Fruit fly (Drosophila melanogaster) whole organism, embryonic: Measurements from ENCODE around the gene PK1-R.

Source experiments
- BEAF-32 ChIP-seq: fragments of 200-800 bp; sonication (Bioruptor generic); optimal IDR thresholded peaks from 3 replicates; lab custom pipeline; 2017; ENCODE audit warnings: missing biosample characterization, missing genetic modification characterization, mild to moderate bottlenecking, moderate library complexity, missing genetic modification reagents
- Blimp-1 ChIP-seq: fragments of 200-800 bp; sonication (Bioruptor generic); optimal IDR thresholded peaks from 3 replicates; lab custom pipeline; 2018; ENCODE audit warnings: missing biosample characterization, missing genetic modification characterization, mild to moderate bottlenecking, moderate library complexity, missing genetic modification reagents
- C15 ChIP-seq: fragments of 200-800 bp; sonication (Bioruptor generic); IDR thresholded peaks from 3 replicates; pipeline ENCODE4 v1.3.6; 2022; ENCODE audit warnings: missing biosample characterization, missing genetic modification characterization
- CG10979 ChIP-seq: fragments of 200-800 bp; sonication (Bioruptor generic); optimal IDR thresholded peaks from 2 replicates; lab custom pipeline; 2018; ENCODE audit warnings: missing biosample characterization, mild to moderate bottlenecking, missing genetic modification characterization, moderate library complexity
- CG11456 ChIP-seq: fragments of 200-800 bp; sonication (Bioruptor generic); IDR thresholded peaks from 3 replicates; pipeline ENCODE4 v1.3.6; 2022; ENCODE audit warnings: missing biosample characterization, missing genetic modification characterization
- CG12769 ChIP-seq: fragments of 200-800 bp; sonication (Bioruptor generic); optimal IDR thresholded peaks from 2 replicates; lab custom pipeline; 2019; ENCODE audit warnings: missing biosample characterization, mild to moderate bottlenecking, missing genetic modification characterization, moderate library complexity
- CG13287 ChIP-seq: fragments of 200-800 bp; sonication (Bioruptor generic); IDR thresholded peaks from 2 replicates; pipeline ENCODE4 v1.3.6; 2022; ENCODE audit warnings: missing biosample characterization, missing genetic modification characterization; ENCODE audit not compliant: partially characterized antibody
- CG14014 ChIP-seq: fragments of 200-800 bp; sonication (Bioruptor generic); IDR thresholded peaks from 2 replicates; pipeline ENCODE4 v1.3.6; 2022; ENCODE audit warnings: missing biosample characterization, missing genetic modification characterization
- CG15269 ChIP-seq: fragments of 200-800 bp; sonication (Bioruptor generic); optimal IDR thresholded peaks from 2 replicates; lab custom pipeline; 2018; ENCODE audit warnings: missing biosample characterization, mild to moderate bottlenecking, missing genetic modification characterization, moderate library complexity
- CG18619 ChIP-seq: fragments of 200-800 bp; sonication (Bioruptor generic); optimal IDR thresholded peaks from 3 replicates; lab custom pipeline; 2017; ENCODE audit warnings: missing biosample characterization, mild to moderate bottlenecking, missing genetic modification characterization
- CG2120 ChIP-seq: fragments of 200-800 bp; sonication (Bioruptor generic); optimal IDR thresholded peaks from 3 replicates; lab custom pipeline; 2016; ENCODE audit warnings: missing biosample characterization, missing genetic modification characterization
- CG2199 ChIP-seq: fragments of 200-800 bp; sonication (Bioruptor generic); IDR thresholded peaks from 3 replicates; pipeline ENCODE4 v1.3.6; 2022; ENCODE audit warnings: missing biosample characterization, missing genetic modification characterization
- CG2678 ChIP-seq: fragments of 200-800 bp; sonication (Bioruptor generic); optimal IDR thresholded peaks from 3 replicates; lab custom pipeline; 2019; ENCODE audit warnings: missing biosample characterization, mild to moderate bottlenecking, missing genetic modification characterization, moderate library complexity
- CG2875 ChIP-seq: fragments of 200-800 bp; sonication (Bioruptor generic); optimal IDR thresholded peaks from 2 replicates; lab custom pipeline; 2017; ENCODE audit warnings: missing biosample characterization, mild to moderate bottlenecking, missing genetic modification characterization, missing genetic modification reagents
- CG30403 ChIP-seq: fragments of 200-800 bp; sonication (Bioruptor generic); optimal IDR thresholded peaks from 3 replicates; lab custom pipeline; 2016; ENCODE audit warnings: missing biosample characterization, missing genetic modification characterization
- CG30431 ChIP-seq: fragments of 200-800 bp; sonication (Bioruptor generic); optimal IDR thresholded peaks from 2 replicates; lab custom pipeline; 2017; ENCODE audit warnings: missing biosample characterization, missing genetic modification characterization
- CG3163 ChIP-seq: fragments of 200-800 bp; sonication (Bioruptor generic); optimal IDR thresholded peaks from 3 replicates; lab custom pipeline; 2016; ENCODE audit warnings: missing biosample characterization, missing genetic modification characterization
- CG32532 ChIP-seq: fragments of 200-800 bp; sonication (Bioruptor generic); IDR thresholded peaks from 2 replicates; pipeline ENCODE4 v1.3.6; 2022; ENCODE audit warnings: missing biosample characterization, missing genetic modification characterization
- CG7963 ChIP-seq: fragments of 200-800 bp; sonication (Bioruptor generic); IDR thresholded peaks from 3 replicates; pipeline ENCODE4 v1.3.6; 2022; ENCODE audit warnings: missing biosample characterization, missing genetic modification characterization; ENCODE audit not compliant: partially characterized antibody
- CG9932 ChIP-seq: fragments of 200-800 bp; sonication (Bioruptor generic); IDR thresholded peaks from 2 replicates; pipeline ENCODE4 v1.3.6; 2022; ENCODE audit warnings: missing biosample characterization, missing genetic modification characterization
- Dip2 ChIP-seq: fragments of 200-800 bp; sonication (Bioruptor generic); IDR thresholded peaks from 2 replicates; pipeline ENCODE4 v1.3.6; 2022; ENCODE audit warnings: missing biosample characterization, missing genetic modification characterization
- E2f2 ChIP-seq: fragments of 200-800 bp; sonication (Bioruptor generic); IDR thresholded peaks from 2 replicates; pipeline ENCODE4 v1.3.6; 2022; ENCODE audit warnings: missing biosample characterization, missing genetic modification characterization
- ERR ChIP-seq: fragments of 200-800 bp; sonication (Bioruptor generic); optimal IDR thresholded peaks from 2 replicates; lab custom pipeline; 2016; ENCODE audit warnings: missing biosample characterization, missing genetic modification characterization
- GATAe ChIP-seq: fragments of 200-800 bp; sonication (Bioruptor generic); conservative IDR thresholded peaks from 2 replicates; pipeline ENCODE4 v1.3.6; 2022; ENCODE audit warnings: missing biosample characterization, missing genetic modification characterization
- Hey ChIP-seq: fragments of 200-800 bp; sonication (Bioruptor generic); optimal IDR thresholded peaks from 3 replicates; lab custom pipeline; 2018; ENCODE audit warnings: missing biosample characterization, mild to moderate bottlenecking, missing genetic modification characterization
- Hr78 ChIP-seq, 2 experiments: fragments of 200-800 bp in 1 of 2; fragments of >200 bp in 1 of 2; sonication (Bioruptor generic) in 1 of 2; optimal IDR thresholded peaks; 2 replicates each; lab custom pipeline; 2017 to 2019; ENCODE audit warnings: missing biosample characterization in 2 of 2, missing genetic modification characterization in 2 of 2, mild to moderate bottlenecking in 1 of 2, moderate library complexity in 1 of 2
- Med ChIP-seq: fragments of 200-800 bp; sonication (Bioruptor generic); peaks from one replicate; lab custom pipeline; 2016; ENCODE audit warnings: missing biosample characterization, missing genetic modification characterization, mild to moderate bottlenecking, inconsistent platforms, moderate library complexity
- Scr ChIP-seq: fragments of 200-800 bp; sonication (Bioruptor generic); IDR thresholded peaks from 2 replicates; pipeline ENCODE4 v1.3.6; 2022; ENCODE audit warnings: missing biosample characterization, missing genetic modification characterization; ENCODE audit not compliant: partially characterized antibody
- Spps ChIP-seq: fragments of 200-800 bp; sonication (Bioruptor generic); optimal IDR thresholded peaks from 2 replicates; lab custom pipeline; 2018; ENCODE audit warnings: missing biosample characterization, mild to moderate bottlenecking, missing genetic modification characterization
- Sry-β ChIP-seq: fragments of 200-800 bp; sonication (Bioruptor generic); optimal IDR thresholded peaks from 2 replicates; lab custom pipeline; 2018; ENCODE audit warnings: missing biosample characterization, mild to moderate bottlenecking, missing genetic modification characterization, moderate library complexity
- Taf1 ChIP-seq: fragments of 200-800 bp; sonication (Bioruptor generic); IDR thresholded peaks from 2 replicates; pipeline ENCODE4 v1.3.6; 2022; ENCODE audit warnings: missing biosample characterization, missing genetic modification characterization
- Vsx1 ChIP-seq: fragments of 200-800 bp; sonication (Bioruptor generic); optimal IDR thresholded peaks from 2 replicates; lab custom pipeline; 2017; ENCODE audit warnings: missing biosample characterization, mild to moderate bottlenecking, missing genetic modification characterization, missing genetic modification reagents
- al ChIP-seq: fragments of 200-800 bp; sonication (Bioruptor generic); IDR thresholded peaks from 2 replicates; pipeline ENCODE4 v1.3.6; 2022; ENCODE audit warnings: missing biosample characterization, missing genetic modification characterization
- ara ChIP-seq: fragments of 200-800 bp; sonication (Bioruptor generic); IDR thresholded peaks from 2 replicates; pipeline ENCODE4 v1.3.6; 2022; ENCODE audit warnings: missing biosample characterization, missing genetic modification characterization
- dysf ChIP-seq: fragments of 200-800 bp; sonication (Bioruptor generic); IDR thresholded peaks from 3 replicates; pipeline ENCODE4 v1.3.6; 2022; ENCODE audit warnings: missing biosample characterization, missing genetic modification characterization
- eve ChIP-seq, 2 experiments: fragments of >200 bp; optimal IDR thresholded peaks; 2 replicates each; lab custom pipeline; 2017; ENCODE audit warnings: missing biosample characterization in 2 of 2, missing genetic modification characterization in 2 of 2
- grn ChIP-seq: fragments of 200-800 bp; sonication (Bioruptor generic); optimal IDR thresholded peaks from 3 replicates; lab custom pipeline; 2017; ENCODE audit warnings: missing biosample characterization, missing genetic modification characterization
- kay ChIP-seq: fragments of 200-800 bp; sonication (Bioruptor generic); optimal IDR thresholded peaks from 2 replicates; lab custom pipeline; 2016; ENCODE audit warnings: missing biosample characterization, missing genetic modification characterization
- lov ChIP-seq, 2 experiments: fragments of 200-800 bp in 1 of 2; fragments of >200 bp in 1 of 2; sonication (Bioruptor generic) in 1 of 2; IDR thresholded peaks in 1 of 2; optimal IDR thresholded peaks in 1 of 2; 2 replicates in 1 of 2; 3 replicates in 1 of 2; pipeline versions ENCODE4 v1.3.6 to Lab custom; 2017 to 2022; ENCODE audit warnings: missing biosample characterization in 1 of 2, missing genetic modification characterization in 1 of 2
- mirr ChIP-seq: fragments of 200-800 bp; sonication (Bioruptor generic); optimal IDR thresholded peaks from 3 replicates; lab custom pipeline; 2018; ENCODE audit warnings: missing biosample characterization, mild to moderate bottlenecking, missing genetic modification characterization
- p53 ChIP-seq: fragments of 200-800 bp; sonication (Bioruptor generic); optimal IDR thresholded peaks from 2 replicates; lab custom pipeline; 2016; ENCODE audit warnings: missing biosample characterization, missing genetic modification characterization
- psq ChIP-seq: fragments of 200-800 bp; sonication (Bioruptor generic); optimal IDR thresholded peaks from 2 replicates; lab custom pipeline; 2017; ENCODE audit warnings: missing biosample characterization, missing genetic modification characterization
- ranshi ChIP-seq: fragments of 200-800 bp; sonication (Bioruptor generic); IDR thresholded peaks from 2 replicates; pipeline ENCODE4 v1.3.6; 2022; ENCODE audit warnings: missing biosample characterization, missing genetic modification characterization
- sens ChIP-seq: fragments of 200-800 bp; sonication (Bioruptor generic); peaks from one replicate; lab custom pipeline; 2016; ENCODE audit warnings: missing biosample characterization, missing genetic modification characterization
- seq ChIP-seq: fragments of 200-800 bp; sonication (Bioruptor generic); IDR thresholded peaks from 2 replicates; pipeline ENCODE4 v1.3.6; 2022; ENCODE audit warnings: missing biosample characterization, missing genetic modification characterization
- sqz ChIP-seq: fragments of 200-800 bp; sonication (Bioruptor generic); optimal IDR thresholded peaks from 3 replicates; lab custom pipeline; 2018; ENCODE audit warnings: missing biosample characterization, mild to moderate bottlenecking, missing genetic modification characterization

The PK1-R gene

dm6 chr3R:14059703-14060300 lies 43.1 kb downstream of the PK1-R start:
- no peak for TF ChIP-seq Spps
- peak; percentile 32 for TF ChIP-seq Med (GFP tag; lab: Kevin White, UChicago)
- peak; percentile 25 for TF ChIP-seq sens (GFP tag; lab: Kevin White, UChicago)

dm6 chr3R:14058531-14059431 lies 44.1 kb downstream of the PK1-R start:
- TF ChIP-seq CG7963 (GFP tag; lab: Robert Waterston, UW) (no peak), ERR (peak; percentile 16), ara (GFP tag; lab: Robert Waterston, UW) (no peak), Taf1 (no peak), lov (optimal IDR thresholded peaks at IDR 0.05; lab: Kevin White, UChicago) (no peak), lov (GFP tag; IDR thresholded peaks at IDR 0.05; lab: Robert Waterston, UW) (no peak), CG9932 (GFP tag; lab: Robert Waterston, UW) (no peak), Sry-β (GFP tag; lab: Kevin White, UChicago) (no peak), GATAe (GFP tag; lab: Robert Waterston, UW) (peak; percentile 29), CG10979 (no peak), CG2875 (GFP tag; lab: Kevin White, UChicago) (no peak), seq (no peak), dysf (GFP tag; lab: Robert Waterston, UW) (no peak), CG3163 (peak; percentile 45), Hr78 (GFP tag; optimal IDR thresholded peaks at IDR 0.05; lab: Kevin White, UChicago) (peak in 1 of 2 experiments; percentile 10), CG13287 (no peak), CG2120 (peak; percentile 26), Scr (GFP tag; lab: Robert Waterston, UW) (no peak), Vsx1 (GFP tag; lab: Kevin White, UChicago) (peak; percentile 24), al (no peak), psq (GFP tag; lab: Kevin White, UChicago) (no peak), C15 (GFP tag; lab: Robert Waterston, UW) (no peak), CG2678 (tag; lab: Kevin White, UChicago) (peak; percentile 21), grn (GFP tag; lab: Kevin White, UChicago) (peak; percentile 70), kay (GFP tag; lab: Kevin White, UChicago) (no peak), CG12769 (tag; lab: Kevin White, UChicago) (peak; percentile 31), CG14014 (GFP tag; lab: Robert Waterston, UW) (no peak), CG30431 (GFP tag; lab: Kevin White, UChicago) (no peak), CG15269 (tag; lab: Kevin White, UChicago) (no peak), p53 (no peak), CG32532 (GFP tag; lab: Robert Waterston, UW) (no peak), CG18619 (GFP tag; lab: Kevin White, UChicago) (no peak), Hey (peak; percentile 4), Dip2 (GFP tag; lab: Robert Waterston, UW) (no peak), E2f2 (no peak), CG11456 (GFP tag; lab: Robert Waterston, UW) (no peak), eve (GFP tag; optimal IDR thresholded peaks at IDR 0.05; lab: Kevin White, UChicago) (peak in 1 of 2 experiments; percentile 67), Blimp-1 (GFP tag; lab: Kevin White, UChicago) (peak; percentile 60), sqz (GFP tag; lab: Kevin White, UChicago) (no peak), mirr (GFP tag; lab: Kevin White, UChicago) (peak; percentile 22), CG30403 (GFP tag; lab: Kevin White, UChicago) (no peak), ranshi (no peak), CG2199 (GFP tag; lab: Robert Waterston, UW) (0 out of 3 replicates have a peak, but pooled peaks have one; percentile 11), BEAF-32 (GFP tag; lab: Kevin White, UChicago) (no peak)
